Fruit fly (Drosophila melanogaster) whole organism, embryonic: ENCODE measurements around the gene Gnpat.

Experiments
- B-H2 ChIP-seq: fragments of 200-800 bp; sonication (Bioruptor generic); optimal IDR thresholded peaks from 2 replicates; lab custom pipeline; 2018; ENCODE audit warnings: missing biosample characterization, mild to moderate bottlenecking, missing genetic modification characterization
- CG10979 ChIP-seq: fragments of 200-800 bp; sonication (Bioruptor generic); optimal IDR thresholded peaks from 2 replicates; lab custom pipeline; 2018; ENCODE audit warnings: missing biosample characterization, mild to moderate bottlenecking, missing genetic modification characterization, moderate library complexity
- CG12659 ChIP-seq: fragments of 200-800 bp; sonication (Bioruptor generic); optimal IDR thresholded peaks from 3 replicates; lab custom pipeline; 2017; ENCODE audit warnings: mild to moderate bottlenecking, missing biosample characterization, missing genetic modification reagents, missing genetic modification characterization
- CG42726 ChIP-seq: fragments of 200-800 bp; sonication (Bioruptor generic); IDR thresholded peaks from 2 replicates; pipeline ENCODE4 v1.3.6; 2022; ENCODE audit warnings: missing biosample characterization, missing genetic modification characterization; ENCODE audit not compliant: partially characterized antibody
- CG9437 ChIP-seq: fragments of 200-800 bp; sonication (Bioruptor generic); optimal IDR thresholded peaks from 2 replicates; lab custom pipeline; 2018; ENCODE audit warnings: missing biosample characterization, mild to moderate bottlenecking, missing genetic modification characterization
- lab ChIP-seq: fragments of 200-800 bp; sonication (Bioruptor generic); optimal IDR thresholded peaks from 3 replicates; lab custom pipeline; 2017; ENCODE audit warnings: missing biosample characterization, missing genetic modification characterization, mild to moderate bottlenecking, moderate library complexity, missing genetic modification reagents
- ranshi ChIP-seq: fragments of 200-800 bp; sonication (Bioruptor generic); IDR thresholded peaks from 2 replicates; pipeline ENCODE4 v1.3.6; 2022; ENCODE audit warnings: missing biosample characterization, missing genetic modification characterization
- slbo ChIP-seq: fragments of 200-800 bp; sonication (Bioruptor generic); IDR thresholded peaks from 2 replicates; pipeline ENCODE4 v1.3.6; 2022; ENCODE audit warnings: missing biosample characterization, missing genetic modification characterization
- wdn ChIP-seq: fragments of 200-800 bp; sonication (Bioruptor generic); IDR thresholded peaks from 2 replicates; pipeline ENCODE4 v1.3.6; 2022; ENCODE audit warnings: missing biosample characterization, missing genetic modification characterization

dm6 chr3R:25493294-25494187 lies 2.8 kb upstream of the Gnpat start:
- TF ChIP-seq CG10979 (tag; lab: Kevin White, UChicago) (no peak), wdn (GFP tag; lab: Robert Waterston, UW) (no peak), CG12659 (GFP tag; lab: Kevin White, UChicago) (no peak), CG9437 (GFP tag; lab: Kevin White, UChicago) (no peak), B-H2 (GFP tag; lab: Kevin White, UChicago) (no peak), CG42726 (GFP tag; lab: Robert Waterston, UW) (no peak), slbo (peak; percentile 30; the same call in 1 of the 2 replicates), lab (no peak), ranshi (GFP tag; lab: Robert Waterston, UW) (no peak)
